Comparison of ENCODE assay signal across 8 worm cellular contexts in the genomic region with DNA sequence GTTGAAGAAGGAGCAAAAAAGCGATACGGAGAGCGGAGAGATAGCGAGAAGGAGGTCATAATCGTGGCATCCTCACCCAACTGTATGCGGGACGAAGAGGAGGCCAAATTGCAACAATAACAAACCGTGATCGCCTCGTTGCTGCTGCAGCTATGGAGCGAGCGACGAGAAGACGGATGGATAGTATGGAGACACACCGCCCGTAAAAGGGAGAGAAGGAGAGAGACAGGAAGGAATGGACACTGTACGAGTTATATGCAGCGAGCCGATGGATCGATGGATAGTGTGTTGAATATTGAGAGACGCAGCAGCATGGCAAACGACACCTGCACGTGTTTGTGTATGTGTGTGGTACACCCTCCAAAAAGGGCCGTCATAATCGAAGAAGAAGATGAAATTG.
TF ChIP-seq lines count a peak whose summit lies in the region.

No protein-coding gene starts in this region.

TF ChIP-seq in whole organism, L1 larva, 84 proteins besides CTCF, POLR2A, EP300 and RAD21 (continues in another document):
- TF ChIP-seq isw-1 (GFP tag; IDR thresholded peaks at IDR 0.05; lab: Robert Waterston, UW) (no peak), aha-1 (tag; optimal IDR thresholded peaks at IDR 0.05; lab: Kevin White, UChicago) (no peak), efl-3 (GFP tag; optimal IDR thresholded peaks at IDR 0.05; lab: Kevin White, UChicago) (no peak), pqm-1 (tag; optimal IDR thresholded peaks at IDR 0.05; lab: Kevin White, UChicago) (no peak), egl-13 (tag; optimal IDR thresholded peaks at IDR 0.05; lab: Kevin White, UChicago) (no peak), nhr-76 (tag; optimal IDR thresholded peaks at IDR 0.05; lab: Kevin White, UChicago) (no peak), C34B4.2 (tag; optimal IDR thresholded peaks at IDR 0.05; lab: Kevin White, UChicago) (no peak), nhr-11 (tag; optimal IDR thresholded peaks at IDR 0.05; lab: Kevin White, UChicago) (no peak), nhr-47 (tag; optimal IDR thresholded peaks at IDR 0.05; lab: Kevin White, UChicago) (no peak), efl-1 (optimal IDR thresholded peaks at IDR 0.05; lab: Kevin White, UChicago) (no peak), efl-1 (GFP tag; optimal IDR thresholded peaks at IDR 0.05 in 1 of 2; lab: Kevin White, UChicago) (no peak), pax-3 (tag; optimal IDR thresholded peaks at IDR 0.05; lab: Kevin White, UChicago) (no peak)

TF ChIP-seq in whole organism, L2 larva, 48 proteins besides CTCF, POLR2A, EP300 and RAD21:
- TF ChIP-seq nhr-129 (tag; optimal IDR thresholded peaks at IDR 0.05; lab: Kevin White, UChicago) (peak; percentile 15), crh-2 (tag; optimal IDR thresholded peaks at IDR 0.05; lab: Kevin White, UChicago) (no peak), ztf-1 (GFP tag; conservative IDR thresholded peaks at IDR 0.05; lab: Robert Waterston, UW) (no peak), nhr-25 (tag; optimal IDR thresholded peaks at IDR 0.05; lab: Kevin White, UChicago) (no peak), ama-1 (optimal IDR thresholded peaks at IDR 0.05; lab: Kevin White, UChicago) (no peak), sma-3 (GFP tag; optimal IDR thresholded peaks at IDR 0.05; lab: Kevin White, UChicago) (no peak), elt-3 (tag; optimal IDR thresholded peaks at IDR 0.05; lab: Kevin White, UChicago) (no peak), nhr-12 (tag; optimal IDR thresholded peaks at IDR 0.05; lab: Kevin White, UChicago) (no peak)
TF ChIP-seq in whole organism, L2 larva: peak in this region for 1.

TF ChIP-seq in whole organism, L3 larva, 47 proteins besides CTCF, POLR2A, EP300 and RAD21:
- peak; percentile 16 for TF ChIP-seq nhr-23 (tag; optimal IDR thresholded peaks at IDR 0.05; lab: Kevin White, UChicago)
- TF ChIP-seq jun-1 (tag; optimal IDR thresholded peaks at IDR 0.05; lab: Kevin White, UChicago) = no peak
- TF ChIP-seq hmg-11 (tag; optimal IDR thresholded peaks at IDR 0.05; lab: Kevin White, UChicago) = peak; percentile 35
- TF ChIP-seq nfya-1 (tag; optimal IDR thresholded peaks at IDR 0.05; lab: Kevin White, UChicago; ENCODE audit: insufficient read depth) = no peak

TF ChIP-seq in whole organism, L4 larva, 104 proteins besides CTCF, POLR2A, EP300 and RAD21:
- TF ChIP-seq mxl-3 (GFP tag; optimal IDR thresholded peaks at IDR 0.05; lab: Kevin White, UChicago) (peak; percentile 15), hmg-1.1 (GFP tag; IDR thresholded peaks at IDR 0.05; lab: Robert Waterston, UW) (0 out of 2 replicates have a peak, but pooled peaks have one; percentile 7), nhr-237 (tag; optimal IDR thresholded peaks at IDR 0.05; lab: Kevin White, UChicago) (no peak), mdl-1 (tag; optimal IDR thresholded peaks at IDR 0.05; lab: Kevin White, UChicago) (peak in 1 of 2 experiments; percentile 34), nhr-28 (tag; optimal IDR thresholded peaks at IDR 0.05; lab: Kevin White, UChicago) (peak; percentile 8), set-16 (GFP tag; IDR thresholded peaks at IDR 0.05; lab: Robert Waterston, UW) (0 out of 2 replicates have a peak, but pooled peaks have one; percentile 11), lin-15B (tag; optimal IDR thresholded peaks at IDR 0.05; lab: Kevin White, UChicago) (no peak), nhr-10 (tag; optimal IDR thresholded peaks at IDR 0.05; lab: Kevin White, UChicago) (no peak), F37D6.2 (tag; optimal IDR thresholded peaks at IDR 0.05; lab: Kevin White, UChicago) (no peak)
TF ChIP-seq in whole organism, L4 larva: peak in this region for 5.

TF ChIP-seq in whole organism, early embryonic, 17 proteins besides CTCF, POLR2A, EP300 and RAD21:
- TF ChIP-seq F13C5.2 (tag; optimal IDR thresholded peaks at IDR 0.05; lab: Kevin White, UChicago) (no peak), hmg-4 (GFP tag; optimal IDR thresholded peaks at IDR 0.05; lab: Kevin White, UChicago) (peak; percentile 11), B0310.2 (tag; optimal IDR thresholded peaks at IDR 0.05; lab: Kevin White, UChicago) (peak; percentile 33), aly-1 (tag; optimal IDR thresholded peaks at IDR 0.05; lab: Kevin White, UChicago) (peak; percentile 72), hnd-1 (tag; optimal IDR thresholded peaks at IDR 0.05; lab: Kevin White, UChicago) (no peak)

TF ChIP-seq in whole organism, late embryonic, 69 proteins besides CTCF, POLR2A, EP300 and RAD21 (continues in another document):
- peak; percentile 25 for TF ChIP-seq ceh-2 (tag; optimal IDR thresholded peaks at IDR 0.05; lab: Kevin White, UChicago)
- TF ChIP-seq lim-6 (tag; optimal IDR thresholded peaks at IDR 0.05; lab: Kevin White, UChicago) = no peak
- TF ChIP-seq tbx-2 (tag; optimal IDR thresholded peaks at IDR 0.05; lab: Kevin White, UChicago) = peak; percentile 45
- TF ChIP-seq ref-2 (tag; optimal IDR thresholded peaks at IDR 0.05; lab: Kevin White, UChicago) = peak; percentile 34
- no peak for TF ChIP-seq nhr-11 (tag; optimal IDR thresholded peaks at IDR 0.05; lab: Kevin White, UChicago)
- peak; percentile 61 for TF ChIP-seq elt-2 (tag; optimal IDR thresholded peaks at IDR 0.05; lab: Kevin White, UChicago)
- TF ChIP-seq ceh-9 (tag; optimal IDR thresholded peaks at IDR 0.05; lab: Kevin White, UChicago) = no peak
- no peak for TF ChIP-seq tbx-7 (tag; optimal IDR thresholded peaks at IDR 0.05; lab: Kevin White, UChicago)
- peak; percentile 31 for TF ChIP-seq nhr-232 (tag; optimal IDR thresholded peaks at IDR 0.05; lab: Kevin White, UChicago)
- no peak for TF ChIP-seq unc-3 (GFP tag; conservative IDR thresholded peaks at IDR 0.05; lab: Robert Waterston, UW)
- TF ChIP-seq unc-3 (tag; optimal IDR thresholded peaks at IDR 0.05; lab: Kevin White, UChicago) = no peak
- peak; percentile 35 for TF ChIP-seq nfya-1 (tag; optimal IDR thresholded peaks at IDR 0.05; lab: Kevin White, UChicago)
- no peak for TF ChIP-seq C38D4.7 (GFP tag; optimal IDR thresholded peaks at IDR 0.05; lab: Kevin White, UChicago)
- TF ChIP-seq unc-55 (GFP tag; optimal IDR thresholded peaks at IDR 0.05; lab: Kevin White, UChicago) = no peak
- TF ChIP-seq ceh-31 (tag; optimal IDR thresholded peaks at IDR 0.05; lab: Kevin White, UChicago) = peak; percentile 61
- TF ChIP-seq hlh-30 (tag; optimal IDR thresholded peaks at IDR 0.05; lab: Kevin White, UChicago; ENCODE audit: insufficient read depth) = peak; percentile 80
- peak; percentile 45 for TF ChIP-seq C08G9.2 (tag; optimal IDR thresholded peaks at IDR 0.05; lab: Kevin White, UChicago)
- no peak for TF ChIP-seq pax-1 (tag; optimal IDR thresholded peaks at IDR 0.05; lab: Kevin White, UChicago)

TF ChIP-seq in whole organism, mixed stage, embryonic, 35 proteins besides CTCF, POLR2A, EP300 and RAD21:
- TF ChIP-seq nhr-76 (tag; optimal IDR thresholded peaks at IDR 0.05; lab: Kevin White, UChicago) = no peak
- no peak for TF ChIP-seq mab-5 (tag; optimal IDR thresholded peaks at IDR 0.05; lab: Kevin White, UChicago)
- peak; percentile 4 for TF ChIP-seq sem-2 (GFP tag; optimal IDR thresholded peaks at IDR 0.05; lab: Kevin White, UChicago)
- peak; percentile 89 for TF ChIP-seq ham-2 (GFP tag; optimal IDR thresholded peaks at IDR 0.05; lab: Kevin White, UChicago)
- no peak for TF ChIP-seq elt-3 (tag; optimal IDR thresholded peaks at IDR 0.05; lab: Kevin White, UChicago)
- TF ChIP-seq nhr-2 (tag; optimal IDR thresholded peaks at IDR 0.05; lab: Kevin White, UChicago) = peak; percentile 72
- peak; percentile 20 for TF ChIP-seq cnd-1 (tag; optimal IDR thresholded peaks at IDR 0.05; lab: Kevin White, UChicago)
- peak; percentile 1 for TF ChIP-seq M03D4.4 (tag; optimal IDR thresholded peaks at IDR 0.05; lab: Kevin White, UChicago)
- no peak for TF ChIP-seq mep-1 (tag; optimal IDR thresholded peaks at IDR 0.05; lab: Kevin White, UChicago)
- no peak for TF ChIP-seq ztf-11 (tag; optimal IDR thresholded peaks at IDR 0.05; lab: Kevin White, UChicago)
- TF ChIP-seq lin-32 (GFP tag; optimal IDR thresholded peaks at IDR 0.05; lab: Kevin White, UChicago) = peak; percentile 55
- TF ChIP-seq hlh-1 (tag; optimal IDR thresholded peaks at IDR 0.05; lab: Kevin White, UChicago) = peak; percentile 10
- no peak for TF ChIP-seq drap-1 (GFP tag; optimal IDR thresholded peaks at IDR 0.05; lab: Kevin White, UChicago)
- no peak for TF ChIP-seq zip-8 (tag; optimal IDR thresholded peaks at IDR 0.05; lab: Kevin White, UChicago)
- TF ChIP-seq nhr-12 (tag; optimal IDR thresholded peaks at IDR 0.05; lab: Kevin White, UChicago) = no peak
- no peak for TF ChIP-seq sptf-1 (tag; optimal IDR thresholded peaks at IDR 0.05; lab: Kevin White, UChicago)
- no peak for TF ChIP-seq lsy-2 (tag; optimal IDR thresholded peaks at IDR 0.05; lab: Kevin White, UChicago)
- no peak for TF ChIP-seq lin-13 (tag; optimal IDR thresholded peaks at IDR 0.05; lab: Kevin White, UChicago)

TF ChIP-seq in whole organism, young adult, 124 proteins besides CTCF, POLR2A, EP300 and RAD21:
- TF ChIP-seq attf-6 (GFP tag; IDR thresholded peaks at IDR 0.05; lab: Robert Waterston, UW) (no peak), zfh-2 (GFP tag; conservative IDR thresholded peaks at IDR 0.05; lab: Robert Waterston, UW) (peak; percentile 78), fkh-3 (tag; optimal IDR thresholded peaks at IDR 0.05; lab: Kevin White, UChicago) (no peak), snpc-3.4 (tag; optimal IDR thresholded peaks at IDR 0.05; lab: Kevin White, UChicago) (no peak), nhr-90 (tag; optimal IDR thresholded peaks at IDR 0.05; lab: Kevin White, UChicago) (no peak), mel-28 (tag; optimal IDR thresholded peaks at IDR 0.05; lab: Kevin White, UChicago; ENCODE audit: borderline replicate concordance) (no peak), F39B2.1 (GFP tag; IDR thresholded peaks at IDR 0.05; lab: Robert Waterston, UW) (no peak), unc-130 (GFP tag; optimal IDR thresholded peaks at IDR 0.05; lab: Kevin White, UChicago) (no peak), hmg-1.2 (GFP tag; IDR thresholded peaks at IDR 0.05; lab: Robert Waterston, UW) (peak; percentile 35; the same call in 1 of the 2 replicates), madf-3 (GFP tag; IDR thresholded peaks at IDR 0.05; lab: Robert Waterston, UW) (no peak), F10E7.11 (tag; optimal IDR thresholded peaks at IDR 0.05; lab: Kevin White, UChicago) (no peak), tbp1 (GFP tag; optimal IDR thresholded peaks at IDR 0.05; lab: Kevin White, UChicago) (no peak)
